Fruit fly (Drosophila melanogaster) whole organism, embryonic: ENCODE results near the gene CG12078.

Experiments
- ATbp ChIP-seq: fragments of 200-800 bp; sonication (Bioruptor generic); optimal IDR thresholded peaks from 2 replicates; lab custom pipeline; 2017; ENCODE audit warnings: missing biosample characterization, mild to moderate bottlenecking, missing genetic modification characterization, missing genetic modification reagents
- Atf-2 ChIP-seq: fragments of 200-800 bp; sonication (Bioruptor generic); optimal IDR thresholded peaks from 2 replicates; lab custom pipeline; 2016; ENCODE audit warnings: missing biosample characterization, missing genetic modification characterization
- B-H1 ChIP-seq: fragments of 200-800 bp; sonication (Bioruptor generic); IDR thresholded peaks from 3 replicates; pipeline ENCODE4 v1.3.6; 2022; ENCODE audit warnings: missing biosample characterization, missing genetic modification characterization
- CG10147 ChIP-seq: fragments of 200-800 bp; sonication (Bioruptor generic); optimal IDR thresholded peaks from 2 replicates; lab custom pipeline; 2019; ENCODE audit warnings: missing biosample characterization, mild to moderate bottlenecking, missing genetic modification characterization, moderate library complexity
- CG12299 ChIP-seq: fragments of 200-800 bp; sonication (Bioruptor generic); optimal IDR thresholded peaks from 2 replicates; lab custom pipeline; 2018; ENCODE audit warnings: missing biosample characterization, mild to moderate bottlenecking, missing genetic modification characterization
- CG13296 ChIP-seq: fragments of 200-800 bp; sonication (Bioruptor generic); optimal IDR thresholded peaks from 3 replicates; lab custom pipeline; 2018; ENCODE audit warnings: missing biosample characterization, mild to moderate bottlenecking, missing genetic modification characterization
- CG13894 ChIP-seq: fragments of 200-800 bp; sonication (Bioruptor generic); optimal IDR thresholded peaks from 3 replicates; lab custom pipeline; 2018; ENCODE audit warnings: missing biosample characterization, mild to moderate bottlenecking, missing genetic modification characterization, moderate library complexity
- CG1603 ChIP-seq: fragments of 200-800 bp; sonication (Bioruptor generic); optimal IDR thresholded peaks from 2 replicates; lab custom pipeline; 2019; ENCODE audit warnings: missing biosample characterization, mild to moderate bottlenecking, missing genetic modification characterization, moderate library complexity
- CG18599 ChIP-seq: fragments of 200-800 bp; sonication (Bioruptor generic); optimal IDR thresholded peaks from 3 replicates; lab custom pipeline; 2017; ENCODE audit warnings: missing biosample characterization, missing genetic modification characterization, mild to moderate bottlenecking, moderate library complexity, missing genetic modification reagents
- CG2199 ChIP-seq: fragments of 200-800 bp; sonication (Bioruptor generic); IDR thresholded peaks from 3 replicates; pipeline ENCODE4 v1.3.6; 2022; ENCODE audit warnings: missing biosample characterization, missing genetic modification characterization
- CG3726 ChIP-seq: fragments of 200-800 bp; sonication (Bioruptor generic); IDR thresholded peaks from 3 replicates; pipeline ENCODE4, ENCODE4 v1.3.6; 2022; ENCODE audit warnings: missing biosample characterization, missing genetic modification characterization
- CG42726 ChIP-seq: fragments of 200-800 bp; sonication (Bioruptor generic); IDR thresholded peaks from 2 replicates; pipeline ENCODE4 v1.3.6; 2022; ENCODE audit warnings: missing biosample characterization, missing genetic modification characterization; ENCODE audit not compliant: partially characterized antibody
- CG4617 ChIP-seq: fragments of 200-800 bp; sonication (Bioruptor generic); optimal IDR thresholded peaks from 3 replicates; lab custom pipeline; 2016; ENCODE audit warnings: missing biosample characterization, missing genetic modification characterization, borderline replicate concordance
- CG8290 ChIP-seq, 3 experiments: fragments of 200-800 bp; sonication (Bioruptor generic); optimal IDR thresholded peaks; 2 replicates each; lab custom pipeline; 2016 to 2019; ENCODE audit warnings: missing biosample characterization in 3 of 3, missing genetic modification characterization in 3 of 3, mild to moderate bottlenecking in 2 of 3, moderate library complexity in 1 of 3
- CG8359 ChIP-seq: fragments of 200-800 bp; sonication (Bioruptor generic); optimal IDR thresholded peaks from 2 replicates; lab custom pipeline; 2017; ENCODE audit warnings: missing biosample characterization, mild to moderate bottlenecking, missing genetic modification characterization, borderline replicate concordance
- CG9817 ChIP-seq: fragments of 200-800 bp; sonication (Bioruptor generic); optimal IDR thresholded peaks from 2 replicates; lab custom pipeline; 2018; ENCODE audit warnings: missing biosample characterization, mild to moderate bottlenecking, missing genetic modification characterization, moderate library complexity
- CkIIα-i1 ChIP-seq: fragments of 200-800 bp; sonication (Bioruptor generic); IDR thresholded peaks from 2 replicates; pipeline ENCODE4 v1.3.6; 2022; ENCODE audit warnings: missing biosample characterization, missing genetic modification characterization
- CoRest ChIP-seq: fragments of 200-800 bp; sonication (Bioruptor generic); optimal IDR thresholded peaks from 3 replicates; lab custom pipeline; 2018; ENCODE audit warnings: missing biosample characterization, mild to moderate bottlenecking, missing genetic modification characterization, moderate library complexity
- Dip2 ChIP-seq: fragments of 200-800 bp; sonication (Bioruptor generic); IDR thresholded peaks from 2 replicates; pipeline ENCODE4 v1.3.6; 2022; ENCODE audit warnings: missing biosample characterization, missing genetic modification characterization
- Gug ChIP-seq: fragments of 200-800 bp; sonication (Bioruptor generic); IDR thresholded peaks from 4 replicates; pipeline ENCODE4 v1.3.6; 2022; ENCODE audit warnings: missing biosample characterization, missing genetic modification characterization
- H15 ChIP-seq: fragments of 200-800 bp; sonication (Bioruptor generic); IDR thresholded peaks from 3 replicates; pipeline ENCODE4 v1.3.6; 2022; ENCODE audit warnings: missing biosample characterization, missing genetic modification characterization
- Mad ChIP-seq: fragments of 200-800 bp; sonication (Bioruptor generic); optimal IDR thresholded peaks from 2 replicates; lab custom pipeline; 2016; ENCODE audit warnings: missing biosample characterization, missing genetic modification characterization
- NFAT ChIP-seq: fragments of 200-800 bp; sonication (Bioruptor generic); IDR thresholded peaks from 2 replicates; pipeline ENCODE4 v1.3.6; 2022; ENCODE audit warnings: missing biosample characterization, missing genetic modification characterization
- Nf-YB ChIP-seq: fragments of 200-800 bp; sonication (Bioruptor generic); optimal IDR thresholded peaks from 3 replicates; lab custom pipeline; 2019; ENCODE audit warnings: missing biosample characterization, mild to moderate bottlenecking, missing genetic modification characterization, moderate library complexity
- Ptx1 ChIP-seq: fragments of 200-800 bp; sonication (Bioruptor generic); IDR thresholded peaks from 2 replicates; pipeline ENCODE4 v1.3.6; 2022; ENCODE audit warnings: missing biosample characterization, missing genetic modification characterization
- Scr ChIP-seq: fragments of 200-800 bp; sonication (Bioruptor generic); IDR thresholded peaks from 2 replicates; pipeline ENCODE4 v1.3.6; 2022; ENCODE audit warnings: missing biosample characterization, missing genetic modification characterization; ENCODE audit not compliant: partially characterized antibody
- Sox102F ChIP-seq: fragments of 200-800 bp; sonication (Bioruptor generic); optimal IDR thresholded peaks from 2 replicates; lab custom pipeline; 2018; ENCODE audit warnings: missing biosample characterization, mild to moderate bottlenecking, missing genetic modification characterization, moderate library complexity
- TFAM ChIP-seq: fragments of 200-800 bp; sonication (Bioruptor generic); optimal IDR thresholded peaks from 2 replicates; lab custom pipeline; 2017; ENCODE audit warnings: missing biosample characterization, missing genetic modification characterization, inconsistent platforms
- Usf ChIP-seq: fragments of 200-800 bp; sonication (Bioruptor generic); optimal IDR thresholded peaks from 2 replicates; lab custom pipeline; 2017; ENCODE audit warnings: missing genotype, missing biosample characterization, missing genetic modification characterization
- chif ChIP-seq, 2 experiments: fragments of 200-800 bp; sonication (Bioruptor generic); optimal IDR thresholded peaks; 3 replicates each; lab custom pipeline; 2016; ENCODE audit warnings: missing biosample characterization in 2 of 2, missing genetic modification characterization in 2 of 2
- crp ChIP-seq, 2 experiments: fragments of 200-800 bp; sonication (Bioruptor generic); optimal IDR thresholded peaks; 2 replicates in 1 of 2; 3 replicates in 1 of 2; lab custom pipeline; 2017; ENCODE audit warnings: missing biosample characterization in 2 of 2, missing genetic modification characterization in 2 of 2, mild to moderate bottlenecking in 1 of 2, moderate library complexity in 1 of 2
- dysf ChIP-seq: fragments of 200-800 bp; sonication (Bioruptor generic); IDR thresholded peaks from 3 replicates; pipeline ENCODE4 v1.3.6; 2022; ENCODE audit warnings: missing biosample characterization, missing genetic modification characterization
- fd3F ChIP-seq: fragments of 200-800 bp; sonication (Bioruptor generic); optimal IDR thresholded peaks from 2 replicates; lab custom pipeline; 2018; ENCODE audit warnings: missing biosample characterization, mild to moderate bottlenecking, missing genetic modification characterization, moderate library complexity
- gce ChIP-seq: fragments of 200-800 bp; sonication (Bioruptor generic); IDR thresholded peaks from 3 replicates; pipeline ENCODE4 v1.3.6; 2022; ENCODE audit warnings: missing biosample characterization, missing genetic modification characterization
- gsb-n ChIP-seq: fragments of 200-800 bp; sonication (Bioruptor generic); optimal IDR thresholded peaks from 3 replicates; lab custom pipeline; 2018; ENCODE audit warnings: missing biosample characterization, mild to moderate bottlenecking, missing genetic modification characterization
- ind ChIP-seq: fragments of 200-800 bp; sonication (Bioruptor generic); optimal IDR thresholded peaks from 3 replicates; lab custom pipeline; 2016; ENCODE audit warnings: missing biosample characterization, missing genetic modification characterization
- maf-S ChIP-seq: fragments of 200-800 bp; sonication (Bioruptor generic); optimal IDR thresholded peaks from 2 replicates; lab custom pipeline; 2016; ENCODE audit warnings: missing biosample characterization, missing genetic modification characterization
- nerfin-1 ChIP-seq: fragments of 200-800 bp; sonication (Bioruptor generic); optimal IDR thresholded peaks from 3 replicates; lab custom pipeline; 2019; ENCODE audit warnings: missing biosample characterization, mild to moderate bottlenecking, missing genetic modification characterization, moderate library complexity
- nerfin-2 ChIP-seq: fragments of 200-800 bp; sonication (Bioruptor generic); IDR thresholded peaks from 2 replicates; pipeline ENCODE4 v1.3.6; 2022; ENCODE audit warnings: missing biosample characterization, missing genetic modification characterization; ENCODE audit not compliant: partially characterized antibody
- nom ChIP-seq: fragments of 200-800 bp; sonication (Bioruptor generic); optimal IDR thresholded peaks from 2 replicates; lab custom pipeline; 2017; ENCODE audit warnings: missing biosample characterization, missing genetic modification characterization, mild to moderate bottlenecking, moderate library complexity, missing genetic modification reagents
- onecut ChIP-seq: fragments of 200-800 bp; sonication (Bioruptor generic); IDR thresholded peaks from 2 replicates; pipeline ENCODE4 v1.3.6; 2022; ENCODE audit warnings: missing biosample characterization, missing genetic modification characterization
- phol ChIP-seq: fragments of 200-800 bp; sonication (Bioruptor generic); optimal IDR thresholded peaks from 3 replicates; lab custom pipeline; 2018; ENCODE audit warnings: missing biosample characterization, mild to moderate bottlenecking, missing genetic modification characterization, moderate library complexity
- pros ChIP-seq: fragments of 200-800 bp; sonication (Bioruptor generic); optimal IDR thresholded peaks from 3 replicates; lab custom pipeline; 2019; ENCODE audit warnings: missing biosample characterization, mild to moderate bottlenecking, missing genetic modification characterization, moderate library complexity
- schlank ChIP-seq: fragments of 200-800 bp; sonication (Bioruptor generic); optimal IDR thresholded peaks from 2 replicates; lab custom pipeline; 2018; ENCODE audit warnings: missing biosample characterization, mild to moderate bottlenecking, missing genetic modification characterization
- sens ChIP-seq: fragments of 200-800 bp; sonication (Bioruptor generic); peaks from one replicate; lab custom pipeline; 2016; ENCODE audit warnings: missing biosample characterization, missing genetic modification characterization
- sug ChIP-seq: fragments of 200-800 bp; optimal IDR thresholded peaks from 2 replicates; lab custom pipeline; 2019; ENCODE audit warnings: missing biosample characterization, mild to moderate bottlenecking, missing genetic modification characterization, moderate library complexity
- tin ChIP-seq: fragments of 200-800 bp; sonication (Bioruptor generic); optimal IDR thresholded peaks from 3 replicates; lab custom pipeline; 2016; ENCODE audit warnings: missing biosample characterization, missing genetic modification characterization
- trem ChIP-seq: fragments of 200-800 bp; optimal IDR thresholded peaks from 3 replicates; lab custom pipeline; 2019; ENCODE audit warnings: missing biosample characterization, mild to moderate bottlenecking, missing genetic modification characterization, moderate library complexity
- unc-4 ChIP-seq: fragments of 200-800 bp; sonication (Bioruptor generic); IDR thresholded peaks from 2 replicates; pipeline ENCODE4 v1.3.6; 2022; ENCODE audit warnings: missing biosample characterization, missing genetic modification characterization; ENCODE audit not compliant: partially characterized antibody
- yki ChIP-seq: fragments of >200 bp; optimal IDR thresholded peaks from 3 replicates; lab custom pipeline; 2018

CG12078 gene

DNA sequence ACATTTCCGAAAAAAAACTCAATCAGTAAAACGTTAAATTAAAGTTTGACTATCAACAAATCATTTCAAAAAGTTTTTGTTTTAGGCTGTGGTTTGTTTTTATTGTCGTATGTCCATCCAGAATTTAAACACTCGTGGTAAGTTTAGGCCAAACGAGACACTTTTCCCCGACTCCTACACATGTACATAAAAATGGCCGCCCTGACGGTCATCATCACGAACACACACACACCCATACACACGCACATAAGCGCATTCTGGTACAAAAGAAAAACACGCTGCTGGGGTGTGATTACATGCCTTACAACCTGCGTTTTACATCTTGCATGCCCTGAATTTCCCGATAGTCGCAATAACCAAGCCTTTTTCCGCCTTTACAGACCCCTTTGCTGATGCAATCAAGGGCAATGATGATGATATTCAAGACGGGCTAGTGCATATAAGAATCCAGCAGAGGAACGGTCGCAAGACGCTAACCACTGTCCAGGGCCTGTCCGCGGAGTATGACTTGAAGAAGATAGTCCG lies 20.6 kb downstream of the CG12078 start (continued):
- TF ChIP-seq CG13296 (GFP tag; lab: Kevin White, UChicago) (no peak), CoRest (tag; lab: Kevin White, UChicago) (no peak), phol (tag; lab: Kevin White, UChicago) (peak; percentile 73), CG4617 (GFP tag; lab: Kevin White, UChicago) (no peak), crp (GFP tag; optimal IDR thresholded peaks at IDR 0.05; lab: Kevin White, UChicago) (no peak), NFAT (no peak), Usf (no peak), yki (no peak), chif (GFP tag; optimal IDR thresholded peaks at IDR 0.05; lab: Kevin White, UChicago) (no peak), H15 (GFP tag; lab: Robert Waterston, UW) (no peak), CG3726 (no peak), B-H1 (GFP tag; lab: Robert Waterston, UW) (no peak), nerfin-2 (GFP tag; lab: Robert Waterston, UW) (no peak), CG12299 (tag; lab: Kevin White, UChicago) (no peak), trem (no peak), dysf (GFP tag; lab: Robert Waterston, UW) (no peak), CG8290 (GFP tag; optimal IDR thresholded peaks at IDR 0.05; lab: Kevin White, UChicago) (no peak), CG8290 (tag; optimal IDR thresholded peaks at IDR 0.05; lab: Kevin White, UChicago) (no peak), CG42726 (GFP tag; lab: Robert Waterston, UW) (no peak), onecut (GFP tag; lab: Robert Waterston, UW) (no peak), fd3F (GFP tag; lab: Kevin White, UChicago) (no peak), nom (GFP tag; lab: Kevin White, UChicago) (no peak), CG10147 (GFP tag; lab: Kevin White, UChicago) (no peak), tin (GFP tag; lab: Kevin White, UChicago) (no peak), TFAM (GFP tag; lab: Kevin White, UChicago) (no peak), sens (GFP tag; lab: Kevin White, UChicago) (peak; percentile 11), Gug (no peak), Ptx1 (GFP tag; lab: Robert Waterston, UW) (no peak), pros (peak; percentile 16), nerfin-1 (tag; lab: Kevin White, UChicago) (no peak), gsb-n (tag; lab: Kevin White, UChicago) (no peak), ATbp (GFP tag; lab: Kevin White, UChicago) (no peak), sug (tag; lab: Kevin White, UChicago) (no peak), schlank (tag; lab: Kevin White, UChicago) (no peak), CG18599 (no peak), Nf-YB (GFP tag; lab: Kevin White, UChicago) (no peak), CG1603 (tag; lab: Kevin White, UChicago) (no peak), Atf-2 (no peak), CG2199 (GFP tag; lab: Robert Waterston, UW) (peak; percentile 93), Sox102F (GFP tag; lab: Kevin White, UChicago) (no peak), CG13894 (tag; lab: Kevin White, UChicago) (no peak), CkIIα-i1 (GFP tag; lab: Robert Waterston, UW) (no peak), unc-4 (0 out of 2 replicates have a peak, but pooled peaks have one; percentile 24), Dip2 (GFP tag; lab: Robert Waterston, UW) (no peak), CG8359 (GFP tag; lab: Kevin White, UChicago) (no peak), CG9817 (tag; lab: Kevin White, UChicago) (no peak), Mad (GFP tag; lab: Kevin White, UChicago) (no peak), gce (GFP tag; lab: Robert Waterston, UW) (no peak), maf-S (GFP tag; lab: Kevin White, UChicago) (no peak), Scr (GFP tag; lab: Robert Waterston, UW) (peak; percentile 2; the same call in 1 of the 2 replicates), ind (GFP tag; lab: Kevin White, UChicago) (no peak)
